Fruit fly (Drosophila melanogaster) whole organism, embryonic: ENCODE measurements around the gene CAH4.

Experiments used
- BtbVII ChIP-seq: fragments of 200-800 bp; sonication (Bioruptor generic); optimal IDR thresholded peaks from 3 replicates; lab custom pipeline; 2017; ENCODE audit warnings: missing biosample characterization, mild to moderate bottlenecking, missing genetic modification characterization
- CG10543 ChIP-seq: fragments of 200-800 bp; sonication (Bioruptor generic); optimal IDR thresholded peaks from 3 replicates; lab custom pipeline; 2017; ENCODE audit warnings: missing biosample characterization, mild to moderate bottlenecking, missing genetic modification characterization, moderate library complexity
- CG10565 ChIP-seq: fragments of 200-800 bp; sonication (Bioruptor generic); optimal IDR thresholded peaks from 3 replicates; lab custom pipeline; 2016; ENCODE audit warnings: missing biosample characterization, mild to moderate bottlenecking, missing genetic modification characterization
- CG11093 ChIP-seq: fragments of 200-800 bp; sonication (Bioruptor generic); IDR thresholded peaks from 3 replicates; pipeline ENCODE4 v1.3.6; 2022; ENCODE audit warnings: missing biosample characterization, missing genetic modification characterization
- CG12104 ChIP-seq: fragments of 200-800 bp; sonication (Bioruptor generic); optimal IDR thresholded peaks from 3 replicates; lab custom pipeline; 2016; ENCODE audit warnings: missing biosample characterization, missing genetic modification characterization
- CG14965 ChIP-seq: fragments of 200-800 bp; sonication (Bioruptor generic); optimal IDR thresholded peaks from 2 replicates; lab custom pipeline; 2016; ENCODE audit warnings: missing biosample characterization, missing genetic modification characterization, borderline replicate concordance
- CG1603 ChIP-seq: fragments of 200-800 bp; sonication (Bioruptor generic); optimal IDR thresholded peaks from 2 replicates; lab custom pipeline; 2019; ENCODE audit warnings: missing biosample characterization, mild to moderate bottlenecking, missing genetic modification characterization, moderate library complexity
- CG16813 ChIP-seq: fragments of 200-800 bp; sonication (Bioruptor generic); IDR thresholded peaks from 3 replicates; pipeline ENCODE4 v1.3.6; 2022; ENCODE audit warnings: missing biosample characterization, missing genetic modification characterization; ENCODE audit not compliant: partially characterized antibody
- CG17361 ChIP-seq: fragments of 200-800 bp; sonication (Bioruptor generic); IDR thresholded peaks from 3 replicates; pipeline ENCODE4 v1.3.6; 2022; ENCODE audit warnings: missing biosample characterization, missing genetic modification characterization
- CG17829 ChIP-seq: fragments of 200-800 bp; optimal IDR thresholded peaks from 2 replicates; lab custom pipeline; 2019; ENCODE audit warnings: missing biosample characterization, mild to moderate bottlenecking, missing genetic modification characterization, moderate library complexity
- CG33557 ChIP-seq: fragments of 200-800 bp; sonication (Bioruptor generic); optimal IDR thresholded peaks from 2 replicates; lab custom pipeline; 2019; ENCODE audit warnings: missing biosample characterization, mild to moderate bottlenecking, missing genetic modification characterization, moderate library complexity
- CG4328 ChIP-seq: fragments of 200-800 bp; sonication (Bioruptor generic); optimal IDR thresholded peaks from 3 replicates; lab custom pipeline; 2017; ENCODE audit warnings: missing biosample characterization, missing genetic modification reagents, missing genetic modification characterization
- CG4707 ChIP-seq: fragments of 200-800 bp; sonication (Bioruptor generic); optimal IDR thresholded peaks from 2 replicates; lab custom pipeline; 2018; ENCODE audit warnings: missing biosample characterization, mild to moderate bottlenecking, missing genetic modification characterization, moderate library complexity
- CG4820 ChIP-seq: fragments of 200-800 bp; sonication (Bioruptor generic); optimal IDR thresholded peaks from 3 replicates; lab custom pipeline; 2016; ENCODE audit warnings: missing biosample characterization, missing genetic modification characterization
- CG9215 ChIP-seq: fragments of 200-800 bp; sonication (Bioruptor generic); IDR thresholded peaks from 2 replicates; pipeline ENCODE4 v1.3.6; 2022; ENCODE audit warnings: missing biosample characterization, missing genetic modification characterization
- CkIIα-i1 ChIP-seq: fragments of 200-800 bp; sonication (Bioruptor generic); IDR thresholded peaks from 2 replicates; pipeline ENCODE4 v1.3.6; 2022; ENCODE audit warnings: missing biosample characterization, missing genetic modification characterization
- E2f2 ChIP-seq: fragments of 200-800 bp; sonication (Bioruptor generic); IDR thresholded peaks from 2 replicates; pipeline ENCODE4 v1.3.6; 2022; ENCODE audit warnings: missing biosample characterization, missing genetic modification characterization
- Lhr ChIP-seq: fragments of 200-800 bp; sonication (Bioruptor generic); optimal IDR thresholded peaks from 3 replicates; lab custom pipeline; 2017; ENCODE audit warnings: mild to moderate bottlenecking, missing biosample characterization, missing genetic modification reagents, missing genetic modification characterization
- Max ChIP-seq: fragments of 200-800 bp; sonication (Bioruptor generic); optimal IDR thresholded peaks from 2 replicates; lab custom pipeline; 2016; ENCODE audit warnings: missing biosample characterization, mild to moderate bottlenecking, missing genetic modification characterization
- Mrtf ChIP-seq: fragments of 200-800 bp; sonication (Bioruptor generic); IDR thresholded peaks from 3 replicates; pipeline ENCODE4 v1.3.6; 2022; ENCODE audit warnings: missing biosample characterization, missing genetic modification characterization
- Myb ChIP-seq: fragments of 200-800 bp; sonication (Bioruptor generic); optimal IDR thresholded peaks from 2 replicates; lab custom pipeline; 2016; ENCODE audit warnings: missing biosample characterization, missing genetic modification characterization
- Scr ChIP-seq: fragments of 200-800 bp; sonication (Bioruptor generic); IDR thresholded peaks from 2 replicates; pipeline ENCODE4 v1.3.6; 2022; ENCODE audit warnings: missing biosample characterization, missing genetic modification characterization; ENCODE audit not compliant: partially characterized antibody
- Stat92E ChIP-seq, 3 experiments: fragments of >200 bp in 2 of 3; fragments of 200-800 bp in 1 of 3; sonication (Bioruptor generic) in 1 of 3; optimal IDR thresholded peaks; 2 replicates each; lab custom pipeline; 2017 to 2019; ENCODE audit warnings: missing biosample characterization in 3 of 3, missing genetic modification characterization in 3 of 3, mild to moderate bottlenecking in 1 of 3, moderate library complexity in 1 of 3
- Xbp1 ChIP-seq: fragments of 200-800 bp; sonication (Bioruptor generic); optimal IDR thresholded peaks from 3 replicates; lab custom pipeline; 2016; ENCODE audit warnings: missing biosample characterization, mild to moderate bottlenecking, missing genetic modification characterization
- ab ChIP-seq: fragments of 200-800 bp; sonication (Bioruptor generic); optimal IDR thresholded peaks from 2 replicates; lab custom pipeline; 2016; ENCODE audit warnings: missing biosample characterization, missing genetic modification characterization
- abd-A ChIP-seq: fragments of 200-800 bp; sonication (Bioruptor generic); optimal IDR thresholded peaks from 3 replicates; lab custom pipeline; 2019; ENCODE audit warnings: missing biosample characterization, mild to moderate bottlenecking, missing genetic modification characterization, moderate library complexity
- amos ChIP-seq: fragments of 200-800 bp; sonication (Bioruptor generic); IDR thresholded peaks from 2 replicates; pipeline ENCODE4 v1.3.6; 2022; ENCODE audit warnings: missing biosample characterization, missing genetic modification characterization; ENCODE audit not compliant: partially characterized antibody
- ara ChIP-seq: fragments of 200-800 bp; sonication (Bioruptor generic); IDR thresholded peaks from 2 replicates; pipeline ENCODE4 v1.3.6; 2022; ENCODE audit warnings: missing biosample characterization, missing genetic modification characterization
- bigmax ChIP-seq: fragments of 200-800 bp; sonication (Bioruptor generic); optimal IDR thresholded peaks from 2 replicates; lab custom pipeline; 2018; ENCODE audit warnings: missing biosample characterization, mild to moderate bottlenecking, missing genetic modification characterization
- cas ChIP-seq: fragments of 200-800 bp; sonication (Bioruptor generic); IDR thresholded peaks from 2 replicates; pipeline ENCODE4 v1.3.6; 2022; ENCODE audit warnings: missing biosample characterization, missing genetic modification characterization
- chinmo ChIP-seq: fragments of 200-800 bp; sonication (Bioruptor generic); IDR thresholded peaks from 4 replicates; pipeline ENCODE4 v1.3.6; 2022; ENCODE audit warnings: missing biosample characterization, missing genetic modification characterization; ENCODE audit not compliant: partially characterized antibody
- danr ChIP-seq: fragments of 200-800 bp; sonication (Bioruptor generic); IDR thresholded peaks from 2 replicates; pipeline ENCODE4 v1.3.6; 2022; ENCODE audit warnings: missing biosample characterization, missing genetic modification characterization
- dmrt99B ChIP-seq: fragments of 200-800 bp; sonication (Bioruptor generic); optimal IDR thresholded peaks from 2 replicates; lab custom pipeline; 2018; ENCODE audit warnings: missing biosample characterization, mild to moderate bottlenecking, missing genetic modification characterization, moderate library complexity
- eyg ChIP-seq: fragments of 200-800 bp; sonication (Bioruptor generic); optimal IDR thresholded peaks from 3 replicates; lab custom pipeline; 2016; ENCODE audit warnings: missing biosample characterization, missing genetic modification characterization
- gt ChIP-seq: fragments of 200-800 bp; sonication (Bioruptor generic); IDR thresholded peaks from 2 replicates; pipeline ENCODE4 v1.3.6; 2022; ENCODE audit warnings: missing biosample characterization, missing genetic modification characterization
- ind ChIP-seq: fragments of 200-800 bp; sonication (Bioruptor generic); optimal IDR thresholded peaks from 3 replicates; lab custom pipeline; 2016; ENCODE audit warnings: missing biosample characterization, missing genetic modification characterization
- jumu ChIP-seq: fragments of 200-800 bp; sonication (Bioruptor generic); optimal IDR thresholded peaks from 3 replicates; lab custom pipeline; 2016; ENCODE audit warnings: missing biosample characterization, missing genetic modification characterization
- lov ChIP-seq, 2 experiments: fragments of 200-800 bp in 1 of 2; fragments of >200 bp in 1 of 2; sonication (Bioruptor generic) in 1 of 2; IDR thresholded peaks in 1 of 2; optimal IDR thresholded peaks in 1 of 2; 2 replicates in 1 of 2; 3 replicates in 1 of 2; pipeline versions ENCODE4 v1.3.6 to Lab custom; 2017 to 2022; ENCODE audit warnings: missing biosample characterization in 1 of 2, missing genetic modification characterization in 1 of 2
- nau ChIP-seq: fragments of 200-800 bp; sonication (Bioruptor generic); optimal IDR thresholded peaks from 3 replicates; lab custom pipeline; 2017; ENCODE audit warnings: missing biosample characterization, mild to moderate bottlenecking, missing genetic modification characterization, missing genetic modification reagents
- org-1 ChIP-seq: fragments of 200-800 bp; sonication (Bioruptor generic); optimal IDR thresholded peaks from 2 replicates; lab custom pipeline; 2017; ENCODE audit warnings: missing biosample characterization, missing genetic modification characterization
- pnt ChIP-seq: fragments of 200-800 bp; sonication (Bioruptor generic); optimal IDR thresholded peaks from 3 replicates; lab custom pipeline; 2016; ENCODE audit warnings: missing biosample characterization, missing genetic modification characterization
- ranshi ChIP-seq: fragments of 200-800 bp; sonication (Bioruptor generic); IDR thresholded peaks from 2 replicates; pipeline ENCODE4 v1.3.6; 2022; ENCODE audit warnings: missing biosample characterization, missing genetic modification characterization
- sens ChIP-seq: fragments of 200-800 bp; sonication (Bioruptor generic); peaks from one replicate; lab custom pipeline; 2016; ENCODE audit warnings: missing biosample characterization, missing genetic modification characterization
- sens-2 ChIP-seq: fragments of 200-800 bp; sonication (Bioruptor generic); IDR thresholded peaks from 2 replicates; pipeline ENCODE4 v1.3.6; 2022; ENCODE audit warnings: missing biosample characterization, missing genetic modification characterization
- sr ChIP-seq: fragments of 200-800 bp; sonication (Bioruptor generic); IDR thresholded peaks from 3 replicates; pipeline ENCODE4 v1.3.6; 2022; ENCODE audit warnings: missing biosample characterization, missing genetic modification characterization
- tin ChIP-seq: fragments of 200-800 bp; sonication (Bioruptor generic); optimal IDR thresholded peaks from 3 replicates; lab custom pipeline; 2016; ENCODE audit warnings: missing biosample characterization, missing genetic modification characterization
- toy ChIP-seq: fragments of 200-800 bp; sonication (Bioruptor generic); IDR thresholded peaks from 2 replicates; pipeline ENCODE4 v1.3.6; 2022; ENCODE audit warnings: missing biosample characterization, missing genetic modification characterization
- tx ChIP-seq: fragments of 200-800 bp; sonication (Bioruptor generic); optimal IDR thresholded peaks from 2 replicates; lab custom pipeline; 2016; ENCODE audit warnings: missing biosample characterization, missing genetic modification characterization
- zen2 ChIP-seq: fragments of 200-800 bp; sonication (Bioruptor generic); IDR thresholded peaks from 3 replicates; pipeline ENCODE4 v1.3.6; 2022; ENCODE audit warnings: missing biosample characterization, missing genetic modification characterization; ENCODE audit not compliant: partially characterized antibody

CAH4 gene

DNA sequence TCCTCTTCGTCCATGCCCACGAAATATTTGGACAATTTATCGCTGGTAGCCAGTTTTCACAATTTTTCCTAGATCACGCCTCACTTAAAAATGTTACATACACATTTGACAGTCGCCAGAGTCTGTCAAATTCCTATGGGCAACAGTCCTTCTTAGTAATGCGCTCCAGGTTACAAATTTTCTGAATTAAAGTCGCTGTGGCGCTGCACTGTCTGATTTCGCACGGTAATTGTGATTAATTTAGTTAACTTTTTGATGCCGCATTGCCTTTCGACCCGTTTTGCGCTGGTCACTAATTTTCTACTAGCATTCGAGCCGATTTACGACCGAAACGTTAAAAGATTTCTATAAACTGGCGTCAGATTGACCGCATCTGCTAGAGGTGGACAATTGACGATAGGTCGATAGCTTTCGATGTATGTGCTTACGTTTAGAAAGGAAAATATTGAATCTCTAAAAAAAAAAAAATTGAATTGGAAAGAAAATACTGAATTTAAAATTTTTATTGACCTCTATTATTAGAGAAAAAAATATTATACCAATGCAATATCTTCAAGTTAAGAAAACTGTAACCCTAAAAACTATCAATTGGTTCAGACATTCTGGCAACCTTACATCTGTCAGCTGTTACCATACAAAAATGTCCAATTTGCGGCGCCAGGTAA is 43.6 kb downstream of the CAH4 start, which contains the start of the genes lili and CG34150 (continued):
- TF ChIP-seq CG17829 (tag; lab: Kevin White, UChicago), result peak; percentile 81
- TF ChIP-seq pnt, result peak; percentile 3
- peak; percentile 77 for TF ChIP-seq tin (GFP tag; lab: Kevin White, UChicago)
- TF ChIP-seq CG14965 (GFP tag; lab: Kevin White, UChicago), result no peak
- TF ChIP-seq ara (GFP tag; lab: Robert Waterston, UW), result peak; percentile 46; the same call in 1 of the 2 replicates
- 0 out of 3 replicates have a peak, but pooled peaks have one; percentile 45 for TF ChIP-seq Mrtf (GFP tag; lab: Robert Waterston, UW)
- no peak for TF ChIP-seq chinmo
- TF ChIP-seq CG10543, result peak; percentile 71
- peak; percentile 73 for TF ChIP-seq CG9215
- peak; percentile 76 for TF ChIP-seq CG33557
- peak; percentile 78 for TF ChIP-seq CG17361 (GFP tag; lab: Robert Waterston, UW)
- no peak for TF ChIP-seq sens-2
- no peak for TF ChIP-seq lov (optimal IDR thresholded peaks at IDR 0.05; lab: Kevin White, UChicago)
- TF ChIP-seq lov (GFP tag; IDR thresholded peaks at IDR 0.05; lab: Robert Waterston, UW), result no peak
- TF ChIP-seq abd-A, result no peak
- TF ChIP-seq dmrt99B (tag; lab: Kevin White, UChicago), result no peak
- peak; percentile 44 for TF ChIP-seq Myb (GFP tag; lab: Kevin White, UChicago)
- no peak for TF ChIP-seq toy
- peak; percentile 78 for TF ChIP-seq CG16813 (GFP tag; lab: Robert Waterston, UW)
- TF ChIP-seq zen2 (GFP tag; lab: Robert Waterston, UW), result no peak; the same call in 2 of the 3 replicates
- 0 out of 2 replicates have a peak, but pooled peaks have one; percentile 45 for TF ChIP-seq cas
- peak; percentile 84 for TF ChIP-seq Xbp1 (GFP tag; lab: Kevin White, UChicago)
- no peak for TF ChIP-seq Stat92E (GFP tag; optimal IDR thresholded peaks at IDR 0.05; lab: Kevin White, UChicago)
- TF ChIP-seq Max (GFP tag; lab: Kevin White, UChicago), result peak; percentile 79
- TF ChIP-seq Lhr (GFP tag; lab: Kevin White, UChicago), result peak; percentile 58
- no peak for TF ChIP-seq CG4707 (GFP tag; lab: Kevin White, UChicago)
- peak; percentile 33 for TF ChIP-seq jumu (GFP tag; lab: Kevin White, UChicago)
- TF ChIP-seq amos (GFP tag; lab: Robert Waterston, UW), result peak; percentile 79
- TF ChIP-seq bigmax, result no peak
- TF ChIP-seq CG10565 (GFP tag; lab: Kevin White, UChicago), result no peak
- peak; percentile 44; the same call in 1 of the 3 replicates for TF ChIP-seq CG11093 (GFP tag; lab: Robert Waterston, UW)
- peak; percentile 65 for TF ChIP-seq CG4328 (GFP tag; lab: Kevin White, UChicago)
- TF ChIP-seq tx, result peak; percentile 61
- TF ChIP-seq CG1603 (tag; lab: Kevin White, UChicago), result peak; percentile 3
- TF ChIP-seq ab (GFP tag; lab: Kevin White, UChicago), result no peak
- TF ChIP-seq sr, result no peak
- peak; percentile 73 for TF ChIP-seq ind (GFP tag; lab: Kevin White, UChicago)
- peak; percentile 76 for TF ChIP-seq E2f2 (GFP tag; lab: Robert Waterston, UW)
- peak; percentile 97 for TF ChIP-seq sens (GFP tag; lab: Kevin White, UChicago)
- TF ChIP-seq CG12104, result peak; percentile 52
- peak; percentile 84 for TF ChIP-seq Scr
- peak; percentile 29 for TF ChIP-seq BtbVII (GFP tag; lab: Kevin White, UChicago)
- TF ChIP-seq CkIIα-i1 (GFP tag; lab: Robert Waterston, UW), result no peak
- no peak for TF ChIP-seq danr
- no peak for TF ChIP-seq nau (GFP tag; lab: Kevin White, UChicago)
- peak; percentile 74 for TF ChIP-seq CG4820 (GFP tag; lab: Kevin White, UChicago)
- no peak for TF ChIP-seq gt (GFP tag; lab: Robert Waterston, UW)
- TF ChIP-seq ranshi (GFP tag; lab: Robert Waterston, UW), result peak; percentile 55; the same call in 1 of the 2 replicates
- no peak for TF ChIP-seq org-1
- no peak for TF ChIP-seq eyg
